Fruit fly (Drosophila melanogaster) whole organism, embryonic: ENCODE measurements around the gene RpL6.

Experiments
- CG12744 ChIP-seq: fragments of 200-800 bp; sonication (Bioruptor generic); optimal IDR thresholded peaks from 2 replicates; lab custom pipeline; 2016; ENCODE audit warnings: missing biosample characterization, missing genetic modification characterization
- CG8478 ChIP-seq: fragments of >200 bp; optimal IDR thresholded peaks from 2 replicates; lab custom pipeline; 2018
- D19A ChIP-seq: fragments of 200-800 bp; optimal IDR thresholded peaks from 3 replicates; lab custom pipeline; 2019; ENCODE audit warnings: missing biosample characterization, mild to moderate bottlenecking, missing genetic modification characterization, moderate library complexity
- PHDP ChIP-seq: fragments of 200-800 bp; sonication (Bioruptor generic); optimal IDR thresholded peaks from 3 replicates; lab custom pipeline; 2018; ENCODE audit warnings: missing biosample characterization, mild to moderate bottlenecking, missing genetic modification characterization, moderate library complexity
- Ssrp ChIP-seq: fragments of 200-800 bp; sonication (Bioruptor generic); optimal IDR thresholded peaks from 2 replicates; lab custom pipeline; 2018; ENCODE audit warnings: missing biosample characterization, mild to moderate bottlenecking, missing genetic modification characterization, moderate library complexity
- bigmax ChIP-seq: fragments of 200-800 bp; sonication (Bioruptor generic); optimal IDR thresholded peaks from 2 replicates; lab custom pipeline; 2018; ENCODE audit warnings: missing biosample characterization, mild to moderate bottlenecking, missing genetic modification characterization
- kay ChIP-seq: fragments of 200-800 bp; sonication (Bioruptor generic); optimal IDR thresholded peaks from 2 replicates; lab custom pipeline; 2016; ENCODE audit warnings: missing biosample characterization, missing genetic modification characterization
- ssp ChIP-seq: fragments of 200-800 bp; sonication (Bioruptor generic); IDR thresholded peaks from 2 replicates; pipeline ENCODE4 v1.3.6; 2022; ENCODE audit warnings: missing biosample characterization, missing genetic modification characterization

- no peak for TF ChIP-seq kay (GFP tag; lab: Kevin White, UChicago)
- no peak for TF ChIP-seq CG12744 (GFP tag; lab: Kevin White, UChicago)
- no peak for TF ChIP-seq PHDP (tag; lab: Kevin White, UChicago)
- no peak for TF ChIP-seq ssp
- no peak for TF ChIP-seq D19A (tag; lab: Kevin White, UChicago)
- TF ChIP-seq CG8478 = no peak
- no peak for TF ChIP-seq Ssrp (tag; lab: Kevin White, UChicago)
- TF ChIP-seq bigmax = no peak
These were observed 11.4 kb upstream of the RpL6 start for dm6 chr3R:31607287-31607849.
